Fruit fly (Drosophila melanogaster) whole organism, embryonic: ENCODE data around the gene sima.
A peak's percentile ranks its signal among the peaks of the same experiment; 100 is the strongest.

Experiments
- Ada2b ChIP-seq: fragments of 200-800 bp; sonication (Bioruptor generic); IDR thresholded peaks from 2 replicates; pipeline ENCODE4 v1.3.6; 2022; ENCODE audit warnings: missing biosample characterization, missing genetic modification characterization
- CG10959 ChIP-seq: fragments of 200-800 bp; sonication (Bioruptor generic); IDR thresholded peaks from 2 replicates; pipeline ENCODE4 v1.3.6; 2022; ENCODE audit warnings: missing biosample characterization, missing genetic modification characterization
- CG12744 ChIP-seq: fragments of 200-800 bp; sonication (Bioruptor generic); optimal IDR thresholded peaks from 2 replicates; lab custom pipeline; 2016; ENCODE audit warnings: missing biosample characterization, missing genetic modification characterization
- CG13287 ChIP-seq: fragments of 200-800 bp; sonication (Bioruptor generic); IDR thresholded peaks from 2 replicates; pipeline ENCODE4 v1.3.6; 2022; ENCODE audit warnings: missing biosample characterization, missing genetic modification characterization; ENCODE audit not compliant: partially characterized antibody
- CG15479 ChIP-seq: fragments of 200-800 bp; sonication (Bioruptor generic); optimal IDR thresholded peaks from 3 replicates; lab custom pipeline; 2019; ENCODE audit warnings: missing biosample characterization, mild to moderate bottlenecking, missing genetic modification characterization, moderate library complexity
- CG31441 ChIP-seq: fragments of 200-800 bp; sonication (Bioruptor generic); IDR thresholded peaks from 2 replicates; pipeline ENCODE4 v1.3.6; 2022; ENCODE audit warnings: missing biosample characterization, missing genetic modification characterization
- CG32767 ChIP-seq: fragments of 200-800 bp; sonication (Bioruptor generic); IDR thresholded peaks from 2 replicates; pipeline ENCODE4 v1.3.6; 2022; ENCODE audit warnings: missing biosample characterization, missing genetic modification characterization
- CG3281 ChIP-seq: fragments of 200-800 bp; sonication (Bioruptor generic); optimal IDR thresholded peaks from 3 replicates; lab custom pipeline; 2017; ENCODE audit warnings: missing biosample characterization, mild to moderate bottlenecking, missing genetic modification characterization
- CG34224 ChIP-seq: fragments of 200-800 bp; sonication (Bioruptor generic); IDR thresholded peaks from 3 replicates; pipeline ENCODE4 v1.3.6; 2022; ENCODE audit warnings: missing biosample characterization, missing genetic modification characterization; ENCODE audit not compliant: partially characterized antibody
- CG4617 ChIP-seq: fragments of 200-800 bp; sonication (Bioruptor generic); optimal IDR thresholded peaks from 3 replicates; lab custom pipeline; 2016; ENCODE audit warnings: missing biosample characterization, missing genetic modification characterization, borderline replicate concordance
- CG5245 ChIP-seq: fragments of 200-800 bp; sonication (Bioruptor generic); optimal IDR thresholded peaks from 3 replicates; lab custom pipeline; 2016; ENCODE audit warnings: missing biosample characterization, missing genetic modification characterization
- CG6791 ChIP-seq: fragments of 200-800 bp; sonication (Bioruptor generic); IDR thresholded peaks from 3 replicates; pipeline ENCODE4 v1.3.6; 2022; ENCODE audit warnings: missing biosample characterization, missing genetic modification characterization; ENCODE audit not compliant: partially characterized antibody
- CG7271 ChIP-seq: fragments of 200-800 bp; sonication (Bioruptor generic); optimal IDR thresholded peaks from 2 replicates; lab custom pipeline; 2018; ENCODE audit warnings: missing biosample characterization, mild to moderate bottlenecking, missing genetic modification characterization, moderate library complexity
- CG7357 ChIP-seq: fragments of 200-800 bp; sonication (Bioruptor generic); IDR thresholded peaks from 3 replicates; pipeline ENCODE4 v1.3.6; 2022; ENCODE audit warnings: missing biosample characterization, missing genetic modification characterization
- CG7839 ChIP-seq: fragments of 200-800 bp; sonication (Bioruptor generic); optimal IDR thresholded peaks from 3 replicates; lab custom pipeline; 2018; ENCODE audit warnings: missing biosample characterization, mild to moderate bottlenecking, missing genetic modification characterization, moderate library complexity
- CG7987 ChIP-seq: fragments of 200-800 bp; sonication (Bioruptor generic); optimal IDR thresholded peaks from 2 replicates; lab custom pipeline; 2018; ENCODE audit warnings: missing biosample characterization, mild to moderate bottlenecking, missing genetic modification characterization, moderate library complexity
- CG8388 ChIP-seq: fragments of 200-800 bp; sonication (Bioruptor generic); optimal IDR thresholded peaks from 2 replicates; lab custom pipeline; 2019; ENCODE audit warnings: missing biosample characterization, mild to moderate bottlenecking, missing genetic modification characterization, moderate library complexity
- CG8765 ChIP-seq: fragments of 200-800 bp; sonication (Bioruptor generic); IDR thresholded peaks from 2 replicates; pipeline ENCODE4 v1.3.6; 2022; ENCODE audit warnings: missing biosample characterization, missing genetic modification characterization
- CG9215 ChIP-seq: fragments of 200-800 bp; sonication (Bioruptor generic); IDR thresholded peaks from 2 replicates; pipeline ENCODE4 v1.3.6; 2022; ENCODE audit warnings: missing biosample characterization, missing genetic modification characterization
- CG9876 ChIP-seq: fragments of 200-800 bp; sonication (Bioruptor generic); optimal IDR thresholded peaks from 2 replicates; lab custom pipeline; 2016; ENCODE audit warnings: missing biosample characterization, missing genetic modification characterization
- CTCF ChIP-seq: fragments of 200-800 bp; sonication (Bioruptor generic); optimal IDR thresholded peaks from 2 replicates; lab custom pipeline; 2017; ENCODE audit warnings: missing biosample characterization, mild to moderate bottlenecking, missing genetic modification characterization, moderate library complexity
- Lpt ChIP-seq: fragments of >200 bp; optimal IDR thresholded peaks from 2 replicates; lab custom pipeline; 2018; ENCODE audit warnings: missing biosample characterization, missing genetic modification characterization
- Med ChIP-seq: fragments of 200-800 bp; sonication (Bioruptor generic); peaks from one replicate; lab custom pipeline; 2016; ENCODE audit warnings: missing biosample characterization, missing genetic modification characterization, mild to moderate bottlenecking, inconsistent platforms, moderate library complexity
- Mrtf ChIP-seq: fragments of 200-800 bp; sonication (Bioruptor generic); IDR thresholded peaks from 3 replicates; pipeline ENCODE4 v1.3.6; 2022; ENCODE audit warnings: missing biosample characterization, missing genetic modification characterization
- Oaz ChIP-seq: fragments of 200-800 bp; sonication (Bioruptor generic); IDR thresholded peaks from 2 replicates; pipeline ENCODE4 v1.3.6; 2022; ENCODE audit warnings: missing biosample characterization, missing genetic modification characterization
- Oli ChIP-seq: fragments of 200-800 bp; sonication (Bioruptor generic); optimal IDR thresholded peaks from 2 replicates; lab custom pipeline; 2018; ENCODE audit warnings: missing biosample characterization, mild to moderate bottlenecking, missing genetic modification characterization, moderate library complexity
- Sin3A ChIP-seq: fragments of >200 bp; optimal IDR thresholded peaks from 2 replicates; lab custom pipeline; 2018
- Sry-δ ChIP-seq: fragments of 200-800 bp; sonication (Bioruptor generic); optimal IDR thresholded peaks from 2 replicates; lab custom pipeline; 2016; ENCODE audit warnings: missing biosample characterization, missing genetic modification characterization
- Usf ChIP-seq: fragments of 200-800 bp; sonication (Bioruptor generic); optimal IDR thresholded peaks from 2 replicates; lab custom pipeline; 2017; ENCODE audit warnings: missing genotype, missing biosample characterization, missing genetic modification characterization
- ato ChIP-seq: fragments of 200-800 bp; sonication (Bioruptor generic); IDR thresholded peaks from 2 replicates; pipeline ENCODE4 v1.3.6; 2022; ENCODE audit warnings: missing biosample characterization, missing genetic modification characterization; ENCODE audit not compliant: partially characterized antibody
- br ChIP-seq: fragments of >200 bp; optimal IDR thresholded peaks from 2 replicates; lab custom pipeline; 2017
- chinmo ChIP-seq: fragments of 200-800 bp; sonication (Bioruptor generic); IDR thresholded peaks from 4 replicates; pipeline ENCODE4 v1.3.6; 2022; ENCODE audit warnings: missing biosample characterization, missing genetic modification characterization; ENCODE audit not compliant: partially characterized antibody
- da ChIP-seq: fragments of 200-800 bp; sonication (Bioruptor generic); optimal IDR thresholded peaks from 2 replicates; lab custom pipeline; 2016; ENCODE audit warnings: missing biosample characterization, missing genetic modification characterization
- dpn ChIP-seq, 2 experiments: fragments of 200-800 bp; sonication (Bioruptor generic); optimal IDR thresholded peaks; 3 replicates each; lab custom pipeline; 2016; ENCODE audit warnings: missing biosample characterization in 2 of 2, missing genetic modification characterization in 2 of 2
- dysf ChIP-seq: fragments of 200-800 bp; sonication (Bioruptor generic); IDR thresholded peaks from 3 replicates; pipeline ENCODE4 v1.3.6; 2022; ENCODE audit warnings: missing biosample characterization, missing genetic modification characterization
- grn ChIP-seq: fragments of 200-800 bp; sonication (Bioruptor generic); optimal IDR thresholded peaks from 3 replicates; lab custom pipeline; 2017; ENCODE audit warnings: missing biosample characterization, missing genetic modification characterization
- gt ChIP-seq: fragments of 200-800 bp; sonication (Bioruptor generic); IDR thresholded peaks from 2 replicates; pipeline ENCODE4 v1.3.6; 2022; ENCODE audit warnings: missing biosample characterization, missing genetic modification characterization
- ind ChIP-seq: fragments of 200-800 bp; sonication (Bioruptor generic); optimal IDR thresholded peaks from 3 replicates; lab custom pipeline; 2016; ENCODE audit warnings: missing biosample characterization, missing genetic modification characterization
- kni ChIP-seq: fragments of 200-800 bp; sonication (Bioruptor generic); optimal IDR thresholded peaks from 3 replicates; lab custom pipeline; 2017; ENCODE audit warnings: mild to moderate bottlenecking, missing biosample characterization, missing genetic modification reagents, missing genetic modification characterization
- nom ChIP-seq: fragments of 200-800 bp; sonication (Bioruptor generic); optimal IDR thresholded peaks from 2 replicates; lab custom pipeline; 2017; ENCODE audit warnings: missing biosample characterization, missing genetic modification characterization, mild to moderate bottlenecking, moderate library complexity, missing genetic modification reagents
- odd ChIP-seq: fragments of 200-800 bp; sonication (Bioruptor generic); optimal IDR thresholded peaks from 2 replicates; lab custom pipeline; 2017; ENCODE audit warnings: missing biosample characterization, mild to moderate bottlenecking, missing genetic modification characterization
- pho ChIP-seq: fragments of 200-800 bp; sonication (Bioruptor generic); optimal IDR thresholded peaks from 2 replicates; lab custom pipeline; 2016; ENCODE audit warnings: missing biosample characterization, missing genetic modification characterization
- pita ChIP-seq: fragments of 200-800 bp; sonication (Bioruptor generic); optimal IDR thresholded peaks from 2 replicates; lab custom pipeline; 2017; ENCODE audit warnings: missing biosample characterization, mild to moderate bottlenecking, missing genetic modification characterization
- pzg ChIP-seq: fragments of 200-800 bp; sonication (Bioruptor generic); optimal IDR thresholded peaks from 3 replicates; lab custom pipeline; 2018; ENCODE audit warnings: missing biosample characterization, mild to moderate bottlenecking, missing genetic modification characterization, moderate library complexity
- ranshi ChIP-seq: fragments of 200-800 bp; sonication (Bioruptor generic); IDR thresholded peaks from 2 replicates; pipeline ENCODE4 v1.3.6; 2022; ENCODE audit warnings: missing biosample characterization, missing genetic modification characterization
- row ChIP-seq: fragments of 200-800 bp; sonication (Bioruptor generic); IDR thresholded peaks from 3 replicates; pipeline ENCODE4 v1.3.6; 2022; ENCODE audit warnings: missing biosample characterization, missing genetic modification characterization
- sisA ChIP-seq: fragments of 200-800 bp; sonication (Bioruptor generic); IDR thresholded peaks from 2 replicates; pipeline ENCODE4 v1.3.6; 2022; ENCODE audit warnings: missing biosample characterization, missing genetic modification characterization
- slbo ChIP-seq: fragments of 200-800 bp; sonication (Bioruptor generic); IDR thresholded peaks from 2 replicates; pipeline ENCODE4 v1.3.6; 2022; ENCODE audit warnings: missing biosample characterization, missing genetic modification characterization
- stc ChIP-seq: fragments of 200-800 bp; sonication (Bioruptor generic); IDR thresholded peaks from 2 replicates; pipeline ENCODE4 v1.3.6; 2022; ENCODE audit warnings: missing biosample characterization, missing genetic modification characterization
- wdn ChIP-seq: fragments of 200-800 bp; sonication (Bioruptor generic); IDR thresholded peaks from 2 replicates; pipeline ENCODE4 v1.3.6; 2022; ENCODE audit warnings: missing biosample characterization, missing genetic modification characterization

Gene sima

dm6 chr3R:30046029-30047001, 11.8 kb upstream of the sima start, which contains the start of the genes RpL32 and CG7943 (continued):
- TF ChIP-seq wdn (GFP tag; lab: Robert Waterston, UW) (peak; percentile 91), sisA (GFP tag; lab: Robert Waterston, UW) (peak; percentile 97), CG34224 (peak; percentile 100), pho (GFP tag; lab: Kevin White, UChicago) (peak; percentile 93), CG7987 (peak; percentile 98), stc (GFP tag; lab: Robert Waterston, UW) (peak; percentile 95), CG9876 (GFP tag; lab: Kevin White, UChicago) (peak; percentile 97), gt (GFP tag; lab: Robert Waterston, UW) (peak; percentile 82), CG10959 (GFP tag; lab: Robert Waterston, UW) (peak; percentile 91), odd (peak; percentile 91), Lpt (no peak), grn (GFP tag; lab: Kevin White, UChicago) (peak; percentile 80), CG9215 (GFP tag; lab: Robert Waterston, UW) (peak; percentile 92), Usf (GFP tag; lab: Kevin White, UChicago) (peak; percentile 79), kni (GFP tag; lab: Kevin White, UChicago) (peak; percentile 92), CG3281 (GFP tag; lab: Kevin White, UChicago) (peak; percentile 95), slbo (peak; percentile 95), CG15479 (GFP tag; lab: Kevin White, UChicago) (peak; percentile 48), ato (GFP tag; lab: Robert Waterston, UW) (peak; percentile 100), Med (GFP tag; lab: Kevin White, UChicago) (peak; percentile 100), CTCF (GFP tag; lab: Kevin White, UChicago) (peak; percentile 67), CG13287 (GFP tag; lab: Robert Waterston, UW) (peak; percentile 100), da (GFP tag; lab: Kevin White, UChicago) (peak; percentile 81), nom (GFP tag; lab: Kevin White, UChicago) (peak; percentile 85), Oaz (GFP tag; lab: Robert Waterston, UW) (peak; percentile 94), Mrtf (GFP tag; lab: Robert Waterston, UW) (peak; percentile 85), Sin3A (lab: Kevin White, UChicago) (peak; percentile 98), CG8765 (GFP tag; lab: Robert Waterston, UW) (peak; percentile 95), Ada2b (GFP tag; lab: Robert Waterston, UW) (peak; percentile 94), pita (no peak), CG12744 (GFP tag; lab: Kevin White, UChicago) (peak; percentile 77), dysf (GFP tag; lab: Robert Waterston, UW) (peak; percentile 96), ranshi (GFP tag; lab: Robert Waterston, UW) (peak; percentile 97), CG7839 (peak; percentile 85), Sry-δ (GFP tag; lab: Kevin White, UChicago) (peak; percentile 100), CG7357 (peak; percentile 92), CG7271 (tag; lab: Kevin White, UChicago) (peak; percentile 84), CG6791 (GFP tag; lab: Robert Waterston, UW) (peak; percentile 100), ind (peak; percentile 97), br (lab: Kevin White, UChicago) (no peak), Oli (tag; lab: Kevin White, UChicago) (peak; percentile 76), CG4617 (GFP tag; lab: Kevin White, UChicago) (peak; percentile 66), CG31441 (peak; percentile 88), chinmo (GFP tag; lab: Robert Waterston, UW) (peak; percentile 100), row (GFP tag; lab: Robert Waterston, UW) (peak; percentile 96), CG32767 (GFP tag; lab: Robert Waterston, UW) (peak; percentile 85), CG8388 (GFP tag; lab: Kevin White, UChicago) (peak; percentile 82), pzg (peak; percentile 92), dpn (GFP tag; optimal IDR thresholded peaks at IDR 0.05; lab: Kevin White, UChicago) (peak; percentile 83 to 98), CG5245 (GFP tag; lab: Kevin White, UChicago) (peak; percentile 92)
